Fruit fly (Drosophila melanogaster) whole organism, pupa: ENCODE results near the gene Rev1.

Experiments used
- CG10348 ChIP-seq: fragments of 200-800 bp; sonication (Bioruptor generic); IDR thresholded peaks from 2 replicates; pipeline ENCODE4 v1.3.6; 2022; ENCODE audit warnings: missing biosample characterization, missing genetic modification characterization
- CG12605 ChIP-seq: fragments of 200-800 bp; sonication (Bioruptor generic); IDR thresholded peaks from 2 replicates; pipeline ENCODE4 v1.3.6; 2022; ENCODE audit warnings: missing biosample characterization, missing genetic modification characterization
- CG13204 ChIP-seq: fragments of 200-800 bp; sonication (Bioruptor generic); optimal IDR thresholded peaks from 2 replicates; lab custom pipeline; 2018; ENCODE audit warnings: missing biosample characterization, mild to moderate bottlenecking, missing genetic modification characterization, moderate library complexity
- CG14655 ChIP-seq: fragments of 200-800 bp; sonication (Bioruptor generic); optimal IDR thresholded peaks from 3 replicates; lab custom pipeline; 2017; ENCODE audit warnings: mild to moderate bottlenecking, missing biosample characterization, missing genetic modification reagents, missing genetic modification characterization
- CG15710 ChIP-seq: fragments of 200-800 bp; sonication (Bioruptor generic); optimal IDR thresholded peaks from 2 replicates; lab custom pipeline; 2018; ENCODE audit warnings: missing biosample characterization, mild to moderate bottlenecking, missing genetic modification characterization, moderate library complexity
- CG17806 ChIP-seq: fragments of 200-800 bp; sonication (Bioruptor generic); optimal IDR thresholded peaks from 2 replicates; lab custom pipeline; 2018; ENCODE audit warnings: missing biosample characterization, mild to moderate bottlenecking, missing genetic modification characterization, moderate library complexity
- CG32121 ChIP-seq: fragments of 200-800 bp; sonication (Bioruptor generic); IDR thresholded peaks from 2 replicates; pipeline ENCODE4 v1.3.6; 2022; ENCODE audit warnings: missing biosample characterization, missing genetic modification characterization
- CG34367 ChIP-seq: fragments of 200-800 bp; sonication (Bioruptor generic); optimal IDR thresholded peaks from 2 replicates; lab custom pipeline; 2018; ENCODE audit warnings: missing biosample characterization, mild to moderate bottlenecking, missing genetic modification characterization
- CG4496 ChIP-seq: fragments of 200-800 bp; sonication (Bioruptor generic); IDR thresholded peaks from 3 replicates; pipeline ENCODE4 v1.3.6; 2022; ENCODE audit warnings: missing biosample characterization, missing genetic modification characterization
- CG8159 ChIP-seq: fragments of 200-800 bp; sonication (Bioruptor generic); optimal IDR thresholded peaks from 3 replicates; lab custom pipeline; 2018; ENCODE audit warnings: missing biosample characterization, mild to moderate bottlenecking, missing genetic modification characterization, moderate library complexity
- CG8301 ChIP-seq: fragments of 200-800 bp; sonication (Bioruptor generic); optimal IDR thresholded peaks from 2 replicates; lab custom pipeline; 2018; ENCODE audit warnings: missing biosample characterization, mild to moderate bottlenecking, missing genetic modification characterization
- CG9948 ChIP-seq: fragments of 200-800 bp; sonication (Bioruptor generic); optimal IDR thresholded peaks from 2 replicates; lab custom pipeline; 2018; ENCODE audit warnings: missing biosample characterization, mild to moderate bottlenecking, missing genetic modification characterization, moderate library complexity
- D1 ChIP-seq: fragments of 200-800 bp; sonication (Bioruptor generic); optimal IDR thresholded peaks from 2 replicates; lab custom pipeline; 2018; ENCODE audit warnings: missing biosample characterization, mild to moderate bottlenecking, missing genetic modification characterization, moderate library complexity
- EcR ChIP-seq: fragments of 200-800 bp; sonication (Bioruptor generic); optimal IDR thresholded peaks from 3 replicates; lab custom pipeline; 2019; ENCODE audit warnings: missing biosample characterization, missing genetic modification characterization, mild to moderate bottlenecking, moderate library complexity, missing genetic modification reagents
- Ets98B ChIP-seq: fragments of 200-800 bp; sonication (Bioruptor generic); IDR thresholded peaks from 2 replicates; pipeline ENCODE4 v1.3.6; 2022; ENCODE audit warnings: missing biosample characterization, missing genetic modification characterization
- Pif1A ChIP-seq: fragments of 200-800 bp; sonication (Bioruptor generic); optimal IDR thresholded peaks from 3 replicates; lab custom pipeline; 2016; ENCODE audit warnings: missing biosample characterization, missing genetic modification characterization
- Pif1B ChIP-seq: fragments of 200-800 bp; sonication (Bioruptor generic); optimal IDR thresholded peaks from 3 replicates; lab custom pipeline; 2016; ENCODE audit warnings: missing biosample characterization, missing genetic modification characterization
- Snoo ChIP-seq: fragments of 200-800 bp; sonication (Bioruptor generic); optimal IDR thresholded peaks from 3 replicates; lab custom pipeline; 2017; ENCODE audit warnings: missing biosample characterization, mild to moderate bottlenecking, missing genetic modification characterization, inconsistent platforms
- fd96Ca ChIP-seq: fragments of 200-800 bp; sonication (Bioruptor generic); IDR thresholded peaks from 3 replicates; pipeline ENCODE4 v1.3.6; 2022; ENCODE audit warnings: missing biosample characterization, missing genetic modification characterization
- gl ChIP-seq: fragments of 200-800 bp; sonication (Bioruptor generic); optimal IDR thresholded peaks from 2 replicates; lab custom pipeline; 2018; ENCODE audit warnings: missing biosample characterization, mild to moderate bottlenecking, missing genetic modification characterization
- rn ChIP-seq: fragments of 200-800 bp; sonication (Bioruptor generic); IDR thresholded peaks from 2 replicates; pipeline ENCODE4 v1.3.6; 2022; ENCODE audit warnings: missing biosample characterization, missing genetic modification characterization

Gene Rev1

DNA sequence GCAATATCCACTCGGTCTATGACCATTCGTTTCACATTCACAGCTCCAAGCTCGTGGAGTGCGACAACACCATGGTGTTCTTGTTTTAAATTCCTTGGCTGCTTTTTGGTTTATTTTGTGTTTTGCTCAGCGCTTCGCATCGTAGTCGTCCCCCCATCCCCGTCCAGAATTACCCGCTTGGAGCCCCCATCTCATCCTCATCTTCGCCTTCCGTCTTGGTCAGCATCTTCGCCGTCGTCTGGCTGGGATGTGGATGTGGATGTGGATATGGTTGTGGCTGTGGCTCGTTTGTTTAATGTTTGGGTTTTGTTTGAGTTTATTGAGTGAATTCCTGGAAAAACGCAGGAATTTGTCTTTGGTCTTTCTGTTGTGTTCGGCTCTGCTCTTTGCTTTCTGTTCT is 45.0 kb upstream of the Rev1 start:
- TF ChIP-seq CG13204 (GFP tag; lab: Kevin White, UChicago) (peak; percentile 36), CG4496 (GFP tag; lab: Robert Waterston, UW) (0 out of 3 replicates have a peak, but pooled peaks have one; percentile 40), gl (no peak), EcR (GFP tag; lab: Kevin White, UChicago) (no peak), CG14655 (GFP tag; lab: Kevin White, UChicago) (peak; percentile 1)

DNA sequence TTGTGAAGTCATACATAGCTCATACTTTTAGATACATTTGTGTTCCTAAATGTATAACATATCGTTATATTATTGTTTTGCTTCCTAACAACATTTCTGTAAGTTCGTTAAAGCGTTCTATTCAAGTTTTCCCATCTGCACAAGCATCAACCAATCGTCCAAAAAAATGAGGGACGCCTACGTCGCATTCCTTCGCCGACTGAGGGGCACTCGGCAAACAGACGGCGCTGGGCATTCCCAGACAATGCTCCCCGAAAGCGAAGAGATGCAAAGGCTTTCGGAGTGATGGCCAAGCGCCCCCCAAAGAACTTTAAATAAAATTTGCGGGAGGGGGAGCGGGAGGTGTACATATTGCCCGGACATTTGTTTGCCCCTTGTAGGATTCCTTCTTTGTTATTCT is 43.4 kb upstream of the Rev1 start:
- TF ChIP-seq CG9948 (tag; lab: Kevin White, UChicago): no peak
- no peak for TF ChIP-seq Ets98B
- TF ChIP-seq gl: no peak
- TF ChIP-seq CG32121 (GFP tag; lab: Robert Waterston, UW): no peak
- no peak for TF ChIP-seq CG13204 (GFP tag; lab: Kevin White, UChicago)
- TF ChIP-seq CG15710 (tag; lab: Kevin White, UChicago): no peak
- no peak for TF ChIP-seq D1 (tag; lab: Kevin White, UChicago)
- no peak for TF ChIP-seq Pif1B
- TF ChIP-seq CG34367 (tag; lab: Kevin White, UChicago): no peak
- TF ChIP-seq CG14655 (GFP tag; lab: Kevin White, UChicago): no peak
- TF ChIP-seq fd96Ca (GFP tag; lab: Robert Waterston, UW): no peak
- no peak for TF ChIP-seq CG12605 (GFP tag; lab: Robert Waterston, UW)
- no peak for TF ChIP-seq CG10348 (GFP tag; lab: Robert Waterston, UW)
- TF ChIP-seq CG17806 (tag; lab: Kevin White, UChicago): no peak

DNA sequence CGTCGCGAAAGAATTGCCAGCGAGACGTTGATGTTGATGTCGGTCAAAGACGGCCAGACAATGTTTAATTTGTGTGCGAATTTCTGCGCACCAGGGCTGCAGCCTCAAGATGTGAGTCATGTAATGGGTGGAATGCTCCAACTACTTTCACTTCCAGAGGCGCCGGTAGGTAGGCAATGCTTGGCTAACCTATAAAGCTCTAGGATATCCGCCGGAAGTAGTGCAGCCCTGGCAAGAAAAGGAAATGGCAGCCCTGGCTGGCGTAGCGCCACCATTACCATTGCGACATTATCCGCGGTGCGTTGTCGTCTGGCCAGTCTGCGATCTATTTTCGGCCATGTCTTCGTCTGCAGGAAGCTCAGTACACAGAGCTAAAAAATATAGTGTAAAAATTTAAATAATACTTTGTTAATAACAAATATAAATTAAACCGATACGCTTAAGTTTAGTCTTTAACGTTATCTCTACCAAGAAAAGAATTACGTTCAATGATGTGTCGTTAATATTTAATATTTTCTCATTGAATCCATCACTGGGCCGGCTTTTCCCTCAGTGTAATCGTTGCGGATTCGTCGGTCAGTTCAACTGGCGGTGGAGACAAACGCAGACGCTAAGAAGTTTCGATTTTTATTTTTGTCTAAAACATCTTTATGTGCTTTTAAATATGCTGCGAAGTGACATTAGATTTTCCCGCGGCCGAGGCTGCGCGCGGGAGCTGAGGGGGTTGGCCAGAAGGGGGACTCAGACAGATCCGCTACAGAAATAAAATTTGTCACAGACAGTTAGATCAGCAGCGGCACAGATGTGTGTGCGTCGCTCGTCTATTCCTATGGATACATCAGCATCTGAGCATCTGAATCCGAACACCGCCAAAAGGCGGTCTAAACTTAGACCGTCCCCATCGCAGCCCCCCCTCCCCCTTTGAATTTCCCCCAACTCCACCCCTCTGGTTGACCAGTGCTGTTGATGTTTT is 42.2 kb upstream of the Rev1 start:
- peak; percentile 33 for TF ChIP-seq gl
- peak; percentile 94 for TF ChIP-seq fd96Ca (GFP tag; lab: Robert Waterston, UW)
- peak; percentile 70 for TF ChIP-seq Pif1A (GFP tag; lab: Kevin White, UChicago)
- peak; percentile 93 for TF ChIP-seq Ets98B
- TF ChIP-seq CG34367 (tag; lab: Kevin White, UChicago): peak; percentile 19
- TF ChIP-seq CG12605 (GFP tag; lab: Robert Waterston, UW): peak; percentile 81
- TF ChIP-seq CG32121 (GFP tag; lab: Robert Waterston, UW): peak; percentile 96
- TF ChIP-seq CG14655 (GFP tag; lab: Kevin White, UChicago): peak; percentile 87
- no peak for TF ChIP-seq CG9948 (tag; lab: Kevin White, UChicago)
- peak; percentile 69 for TF ChIP-seq rn
- no peak for TF ChIP-seq EcR (GFP tag; lab: Kevin White, UChicago)
- peak; percentile 63 for TF ChIP-seq Snoo (tag; lab: Kevin White, UChicago)
- TF ChIP-seq Pif1B: peak; percentile 56
- TF ChIP-seq CG17806 (tag; lab: Kevin White, UChicago): no peak
- peak; percentile 28 for TF ChIP-seq CG8159 (tag; lab: Kevin White, UChicago)
- peak; percentile 84 for TF ChIP-seq CG8301 (tag; lab: Kevin White, UChicago)
- TF ChIP-seq CG4496 (GFP tag; lab: Robert Waterston, UW): peak; percentile 96
- TF ChIP-seq CG13204 (GFP tag; lab: Kevin White, UChicago): peak; percentile 40
- peak; percentile 68 for TF ChIP-seq CG10348 (GFP tag; lab: Robert Waterston, UW)
- TF ChIP-seq D1 (tag; lab: Kevin White, UChicago): no peak
- peak; percentile 42 for TF ChIP-seq CG15710 (tag; lab: Kevin White, UChicago)

DNA sequence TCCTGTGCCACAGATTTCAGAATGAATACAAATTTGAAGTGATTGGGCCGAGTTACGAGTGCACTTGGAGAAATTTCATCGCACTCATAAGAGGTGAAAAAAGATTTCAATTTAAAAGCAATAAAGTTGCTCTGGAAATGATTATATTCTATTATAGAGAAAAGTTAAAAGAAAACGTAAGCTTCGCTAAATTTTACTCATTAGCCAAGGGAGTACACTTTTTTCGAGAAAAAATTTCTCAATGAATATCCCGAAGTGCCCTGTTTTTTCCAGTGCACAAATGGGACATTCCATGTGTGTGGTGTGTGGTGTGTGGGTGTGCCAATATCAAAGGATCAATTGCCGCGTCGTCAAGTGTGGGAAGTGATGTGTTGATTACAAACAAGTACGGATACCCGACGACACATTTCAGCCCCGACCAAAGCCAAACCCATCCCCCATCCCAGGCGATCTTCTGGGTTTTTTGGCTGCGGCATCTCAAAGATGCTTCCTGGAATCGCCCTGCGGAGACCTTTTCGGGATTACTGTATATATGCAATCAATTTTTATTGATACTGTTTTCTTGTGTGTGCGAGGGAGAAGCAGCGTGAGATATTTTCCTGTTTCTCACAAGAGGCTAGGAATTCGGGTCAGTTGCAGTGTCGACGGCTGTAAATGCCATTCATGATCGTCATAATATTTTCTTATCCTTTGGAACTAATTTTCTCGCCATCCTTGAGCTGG is 40.4 kb upstream of the Rev1 start:
- TF ChIP-seq Pif1A (GFP tag; lab: Kevin White, UChicago): no peak
- peak; percentile 17 for TF ChIP-seq CG8301 (tag; lab: Kevin White, UChicago)
- peak; percentile 28 for TF ChIP-seq CG17806 (tag; lab: Kevin White, UChicago)
- TF ChIP-seq Snoo (tag; lab: Kevin White, UChicago): peak; percentile 21
- TF ChIP-seq CG4496 (GFP tag; lab: Robert Waterston, UW): no peak
- TF ChIP-seq CG12605 (GFP tag; lab: Robert Waterston, UW): no peak
- no peak for TF ChIP-seq Pif1B
- TF ChIP-seq CG9948 (tag; lab: Kevin White, UChicago): no peak
- TF ChIP-seq CG34367 (tag; lab: Kevin White, UChicago): no peak
- no peak for TF ChIP-seq CG10348 (GFP tag; lab: Robert Waterston, UW)
- no peak for TF ChIP-seq gl
- TF ChIP-seq rn: no peak
- peak; percentile 36 for TF ChIP-seq CG14655 (GFP tag; lab: Kevin White, UChicago)

DNA sequence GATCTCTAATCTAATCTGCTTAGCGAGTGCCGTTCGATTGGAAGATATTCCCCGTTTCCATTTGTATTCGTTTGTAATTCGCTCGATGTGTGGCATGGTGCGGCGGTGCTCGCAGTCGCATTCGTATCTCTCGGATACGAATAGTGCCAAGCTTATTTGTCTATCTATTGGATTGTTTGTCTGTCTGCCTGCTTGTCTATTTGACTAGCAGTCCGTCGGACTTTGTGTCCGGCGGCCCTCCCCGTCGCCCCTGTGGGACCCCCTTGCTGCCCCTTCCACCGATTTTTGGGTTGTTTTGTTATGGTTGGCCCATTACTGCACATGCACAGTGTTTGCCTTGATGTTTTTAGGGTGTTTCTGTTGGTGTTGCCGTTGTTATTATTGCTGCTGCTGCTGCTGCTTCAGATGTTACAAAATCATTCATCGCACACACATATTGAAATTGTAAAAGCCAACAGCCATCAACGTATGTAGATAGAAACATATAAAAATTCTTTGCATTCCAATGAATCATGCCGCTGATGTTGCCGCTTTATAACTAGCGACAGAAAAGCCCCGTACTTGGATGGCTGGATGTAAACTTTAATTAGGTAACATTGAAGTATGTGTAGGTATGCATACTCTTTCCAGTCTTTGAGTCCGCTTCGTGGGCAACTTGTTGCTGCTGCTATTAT is 39.3 kb upstream of the Rev1 start:
- peak; percentile 20 for TF ChIP-seq Ets98B
- no peak for TF ChIP-seq Pif1B
- TF ChIP-seq CG13204 (GFP tag; lab: Kevin White, UChicago): no peak
- TF ChIP-seq CG32121 (GFP tag; lab: Robert Waterston, UW): peak; percentile 60
- TF ChIP-seq CG4496 (GFP tag; lab: Robert Waterston, UW): no peak
